2 fruit fly cellular contexts compared by ENCODE assay signal in genomic region chr2L:5893796-5894195, dm6.
TF ChIP-seq lines count a peak whose summit lies in the region.

Gene Acp26Aa (minus strand): TSS chr2L:5893896.

TF ChIP-seq in whole organism, adult, 20 proteins besides CTCF, POLR2A, EP300 and RAD21:
- no peak for TF ChIP-seq CG7045 (GFP tag; optimal IDR thresholded peaks at IDR 0.05; lab: Kevin White, UChicago)
- TF ChIP-seq CG11617 (GFP tag; optimal IDR thresholded peaks at IDR 0.05; lab: Kevin White, UChicago), result no peak
- TF ChIP-seq tj (GFP tag; optimal IDR thresholded peaks at IDR 0.05; lab: Kevin White, UChicago), result peak; percentile 68
- no peak for TF ChIP-seq cic (GFP tag; optimal IDR thresholded peaks at IDR 0.05; lab: Kevin White, UChicago)
- TF ChIP-seq kay (GFP tag; lab: Kevin White, UChicago; ENCODE audit: borderline replicate concordance), result no peak
- TF ChIP-seq toe (GFP tag; optimal IDR thresholded peaks at IDR 0.05; lab: Kevin White, UChicago), result no peak
- no peak for TF ChIP-seq Mnt (GFP tag; optimal IDR thresholded peaks at IDR 0.05; lab: Kevin White, UChicago)

TF ChIP-seq in whole organism, prepupa, 60 proteins besides CTCF, POLR2A, EP300 and RAD21:
- TF ChIP-seq svp (GFP tag; lab: Kevin White, UChicago), result peak; percentile 5
- no peak for TF ChIP-seq Eip75B (GFP tag; optimal IDR thresholded peaks at IDR 0.05; lab: Kevin White, UChicago)
